Worm (Caenorhabditis elegans) whole organism, young adult: ENCODE data around the gene C33A12.3.

Experiments
- attf-6 ChIP-seq: fragments of 200-800 bp; sonication (Bioruptor generic); IDR thresholded peaks from 2 replicates; pipeline ENCODE4 v1.3.6; 2022; ENCODE audit warnings: missing genetic modification reagents, missing genetic modification characterization, missing compliant biosample characterization
- hsf-1 ChIP-seq: fragments of 200-800 bp; sonication (Bioruptor generic); IDR thresholded peaks from 2 replicates; pipeline ENCODE4 v1.3.6; 2022; ENCODE audit warnings: missing genetic modification reagents, missing genetic modification characterization, missing compliant biosample characterization
- lsl-1 ChIP-seq: fragments of 200-800 bp; sonication (Bioruptor generic); optimal IDR thresholded peaks from 2 replicates; lab custom pipeline; 2018; ENCODE audit warnings: mild to moderate bottlenecking, missing genetic modification characterization, moderate library complexity, missing compliant biosample characterization
- zim-3 ChIP-seq: sonication (generic microtip); optimal IDR thresholded peaks from 2 replicates; lab custom pipeline; 2017; ENCODE audit warnings: mild to moderate bottlenecking, missing genetic modification characterization, moderate library complexity, missing compliant biosample characterization

The C33A12.3 gene

DNA sequence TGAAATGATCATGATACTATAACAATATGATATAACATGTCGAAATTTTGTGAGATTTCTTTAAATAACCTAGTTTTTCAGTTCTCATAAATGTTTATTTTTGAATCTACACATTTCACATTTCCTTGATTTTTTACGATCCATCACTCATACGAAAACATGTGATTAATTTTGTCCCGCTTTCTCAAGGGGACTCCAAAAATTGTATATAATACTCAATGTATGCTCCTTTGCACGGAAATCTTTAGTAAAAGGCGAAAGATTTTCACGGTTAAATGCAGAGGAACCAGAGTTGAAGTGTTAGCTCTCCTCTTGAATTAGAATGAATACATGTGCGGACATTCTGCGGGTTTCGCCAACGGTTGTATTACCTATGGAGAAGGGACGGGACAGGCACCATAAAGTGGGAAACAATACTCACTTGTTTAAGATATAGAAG lies 48.4 kb downstream of the C33A12.3 start (continued):
- peak; percentile 29; the same call in 1 of the 2 replicates for TF ChIP-seq hsf-1 (GFP tag; lab: Robert Waterston, UW)
- no peak for TF ChIP-seq zim-3 (tag; lab: Kevin White, UChicago)
- TF ChIP-seq attf-6 (GFP tag; lab: Robert Waterston, UW), result peak; percentile 90; the same call in 1 of the 2 replicates
- TF ChIP-seq lsl-1 (GFP tag; lab: Kevin White, UChicago), result peak; percentile 45
